Worm (Caenorhabditis elegans) whole organism, L1 larva: ENCODE measurements around the gene F11D11.22.

Experiments
- C16A3.4 ChIP-seq: fragments of 150-350 bp; optimal IDR thresholded peaks from 2 replicates; lab custom pipeline; 2014; ENCODE audit warnings: missing biosample characterization, missing genetic modification characterization
- ceh-82 ChIP-seq, 3 experiments: fragments of 150-350 bp in 1 of 3; sonication (generic microtip) in 2 of 3; optimal IDR thresholded peaks; 2 replicates each; lab custom pipeline; 2014 to 2017; ENCODE audit warnings: missing biosample characterization in 3 of 3, missing genetic modification characterization in 3 of 3
- ces-1 ChIP-seq: fragments of 150-350 bp; optimal IDR thresholded peaks from 2 replicates; lab custom pipeline; 2014; ENCODE audit warnings: missing biosample characterization, missing genetic modification reagents, missing genetic modification characterization
- dsc-1 ChIP-seq: sonication (generic microtip); optimal IDR thresholded peaks from 2 replicates; lab custom pipeline; 2016; ENCODE audit warnings: mild to moderate bottlenecking, missing genetic modification characterization, missing compliant biosample characterization
- fos-1 ChIP-seq: fragments of 150-350 bp; optimal IDR thresholded peaks from 2 replicates; lab custom pipeline; 2014; ENCODE audit warnings: missing biosample characterization, missing genetic modification characterization
- nhr-77 ChIP-seq: fragments of 150-350 bp; optimal IDR thresholded peaks from 2 replicates; lab custom pipeline; 2014; ENCODE audit warnings: missing biosample characterization, missing genetic modification characterization
- tbx-2 ChIP-seq: sonication (generic microtip); optimal IDR thresholded peaks from 2 replicates; lab custom pipeline; 2016; ENCODE audit warnings: missing genetic modification characterization, missing compliant biosample characterization
- ztf-11 ChIP-seq, 2 experiments: sonication (generic microtip); optimal IDR thresholded peaks; 2 replicates each; lab custom pipeline; 2016 to 2017; ENCODE audit warnings: missing genetic modification characterization in 2 of 2, missing biosample characterization in 1 of 2, missing compliant biosample characterization in 1 of 2

DNA sequence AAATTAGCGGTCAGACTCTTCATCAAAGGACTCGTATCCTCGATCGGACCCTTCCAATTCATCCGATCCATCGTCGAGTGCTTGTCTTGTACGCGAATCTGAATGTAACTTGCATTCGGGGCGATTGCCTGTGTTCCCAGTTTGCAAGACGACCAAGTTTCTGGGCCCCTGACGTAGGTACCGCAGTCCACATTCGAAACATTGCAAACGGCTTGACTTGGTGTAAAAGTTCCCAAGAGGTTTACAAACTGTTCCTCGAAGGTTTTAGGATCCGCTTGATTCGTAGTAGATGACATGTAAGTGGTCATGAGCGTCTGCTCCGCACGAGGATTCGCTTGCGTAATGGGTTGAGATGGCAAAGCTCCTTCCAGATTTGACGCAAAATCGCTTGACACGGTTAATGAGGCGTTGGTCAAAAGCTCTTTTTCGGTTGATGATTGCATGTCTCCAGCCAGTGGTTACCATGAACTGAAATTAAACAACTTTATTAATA lies 14.1 kb downstream of the F11D11.22 start, which contains the start of gene Y17D7B.4:
- no peak for TF ChIP-seq nhr-77 (tag; lab: Kevin White, UChicago)
- no peak for TF ChIP-seq dsc-1 (tag; lab: Kevin White, UChicago)
- TF ChIP-seq fos-1 (tag; lab: Kevin White, UChicago) = no peak
- no peak for TF ChIP-seq ces-1
- TF ChIP-seq ceh-82 (tag; optimal IDR thresholded peaks at IDR 0.05; lab: Kevin White, UChicago) = no peak
- TF ChIP-seq ztf-11 (tag; optimal IDR thresholded peaks at IDR 0.05; lab: Kevin White, UChicago) = no peak
- TF ChIP-seq tbx-2 (tag; lab: Kevin White, UChicago) = no peak
- no peak for TF ChIP-seq C16A3.4
